Worm (Caenorhabditis elegans) whole organism, L3 larva: ENCODE results near the gene wrt-5.
A peak's percentile ranks its signal among the peaks of the same experiment; 100 is the strongest.

Experiments used
- ZK546.5 ChIP-seq: sonication (generic microtip); optimal IDR thresholded peaks from 2 replicates; lab custom pipeline; 2017; ENCODE audit warnings: missing biosample characterization, missing genetic modification characterization
- aly-2 ChIP-seq: fragments of 150-350 bp; optimal IDR thresholded peaks from 2 replicates; lab custom pipeline; 2014; ENCODE audit warnings: missing biosample characterization, missing genetic modification characterization
- ama-1 ChIP-seq: fragments of 150-350 bp; optimal IDR thresholded peaks from 2 replicates; lab custom pipeline; 2018
- ceh-16 ChIP-seq: sonication (generic microtip); optimal IDR thresholded peaks from 2 replicates; lab custom pipeline; 2017; ENCODE audit warnings: missing biosample characterization, missing genetic modification characterization
- ceh-28 ChIP-seq: fragments of 150-350 bp; optimal IDR thresholded peaks from 2 replicates; lab custom pipeline; 2014; ENCODE audit warnings: missing biosample characterization, missing genetic modification reagents, missing genetic modification characterization
- ceh-82 ChIP-seq: fragments of 150-350 bp; optimal IDR thresholded peaks from 2 replicates; lab custom pipeline; 2014; ENCODE audit warnings: missing biosample characterization, missing genetic modification characterization
- ceh-9 ChIP-seq: sonication (generic microtip); optimal IDR thresholded peaks from 2 replicates; lab custom pipeline; 2018; ENCODE audit warnings: missing biosample characterization, missing genetic modification characterization
- daf-12 ChIP-seq: fragments of 150-350 bp; optimal IDR thresholded peaks from 2 replicates; lab custom pipeline; 2014; ENCODE audit warnings: missing biosample characterization, missing genetic modification reagents, missing genetic modification characterization
- egl-5 ChIP-seq: fragments of 150-350 bp; optimal IDR thresholded peaks from 2 replicates; lab custom pipeline; 2017; ENCODE audit warnings: missing biosample characterization, missing genetic modification reagents, missing genetic modification characterization, inconsistent platforms
- elt-2 ChIP-seq: sonication (generic microtip); optimal IDR thresholded peaks from 2 replicates; lab custom pipeline; 2016; ENCODE audit warnings: missing genetic modification reagents, mild to moderate bottlenecking, missing genetic modification characterization, missing compliant biosample characterization
- elt-3 ChIP-seq, 3 experiments: fragments of 150-350 bp in 1 of 3; sonication (generic microtip) in 2 of 3; optimal IDR thresholded peaks; 2 replicates in 2 of 3; 4 replicates in 1 of 3; lab custom pipeline; 2014 to 2017; ENCODE audit warnings: missing biosample characterization in 3 of 3, missing genetic modification characterization in 3 of 3
- eor-1 ChIP-seq, 2 experiments: fragments of 150-350 bp; optimal IDR thresholded peaks; 2 replicates each; lab custom pipeline; 2014 to 2018; ENCODE audit warnings: missing biosample characterization in 2 of 2, missing genetic modification characterization in 2 of 2
- fkh-10 ChIP-seq: sonication (generic microtip); optimal IDR thresholded peaks from 2 replicates; lab custom pipeline; 2017; ENCODE audit warnings: missing biosample characterization, missing genetic modification reagents, missing genetic modification characterization
- fkh-2 ChIP-seq: fragments of 150-350 bp; optimal IDR thresholded peaks from 2 replicates; lab custom pipeline; 2014; ENCODE audit warnings: missing biosample characterization, missing genetic modification reagents, missing genetic modification characterization
- fos-1 ChIP-seq: fragments of 150-350 bp; optimal IDR thresholded peaks from 2 replicates; lab custom pipeline; 2014; ENCODE audit warnings: missing biosample characterization, missing genetic modification characterization
- hmg-11 ChIP-seq: sonication (generic microtip); optimal IDR thresholded peaks from 2 replicates; lab custom pipeline; 2016; ENCODE audit warnings: missing genetic modification characterization, missing compliant biosample characterization
- lin-15B ChIP-seq: fragments of 150-350 bp; optimal IDR thresholded peaks from 2 replicates; lab custom pipeline; 2014; ENCODE audit warnings: missing biosample characterization, missing genetic modification characterization
- lin-39 ChIP-seq: fragments of 150-350 bp; optimal IDR thresholded peaks from 2 replicates; lab custom pipeline; 2018; ENCODE audit warnings: missing biosample characterization, missing genetic modification reagents, missing genetic modification characterization
- lsy-12 ChIP-seq: sonication (generic microtip); optimal IDR thresholded peaks from 2 replicates; lab custom pipeline; 2016; ENCODE audit warnings: mild to moderate bottlenecking, missing genetic modification characterization, missing compliant biosample characterization
- mdl-1 ChIP-seq: fragments of 150-350 bp; optimal IDR thresholded peaks from 2 replicates; lab custom pipeline; 2014; ENCODE audit warnings: missing biosample characterization, missing genetic modification characterization
- mml-1 ChIP-seq: fragments of 150-350 bp; sonication (generic microtip); optimal IDR thresholded peaks from 3 replicates; lab custom pipeline; 2014; ENCODE audit warnings: missing biosample characterization, missing genetic modification characterization
- nfya-1 ChIP-seq: sonication (generic microtip); optimal IDR thresholded peaks from 2 replicates; lab custom pipeline; 2017; ENCODE audit warnings: missing genetic modification characterization, mild to moderate bottlenecking, missing compliant biosample characterization, antibody characterized with exemption, moderate library complexity; ENCODE audit not compliant: insufficient read depth
- nhr-11 ChIP-seq: fragments of 150-350 bp; optimal IDR thresholded peaks from 2 replicates; lab custom pipeline; 2014; ENCODE audit warnings: missing biosample characterization, missing genetic modification characterization
- nhr-12 ChIP-seq: fragments of 150-350 bp; optimal IDR thresholded peaks from 2 replicates; lab custom pipeline; 2014; ENCODE audit warnings: missing biosample characterization, missing genetic modification characterization
- nhr-23 ChIP-seq: fragments of 150-350 bp; optimal IDR thresholded peaks from 2 replicates; lab custom pipeline; 2014; ENCODE audit warnings: missing biosample characterization, missing genetic modification reagents, missing genetic modification characterization
- nhr-28 ChIP-seq: fragments of 150-350 bp; optimal IDR thresholded peaks from 2 replicates; lab custom pipeline; 2014; ENCODE audit warnings: missing biosample characterization, missing genetic modification characterization
- nhr-67 ChIP-seq: fragments of 150-350 bp; optimal IDR thresholded peaks from 2 replicates; lab custom pipeline; 2014; ENCODE audit warnings: missing biosample characterization, missing genetic modification characterization
- nhr-76 ChIP-seq: fragments of 150-350 bp; sonication (generic microtip); optimal IDR thresholded peaks from 5 replicates; lab custom pipeline; 2014; ENCODE audit warnings: missing biosample characterization, missing genetic modification characterization
- nhr-77 ChIP-seq: fragments of 150-350 bp; optimal IDR thresholded peaks from 2 replicates; lab custom pipeline; 2014; ENCODE audit warnings: missing biosample characterization, missing genetic modification characterization
- pha-4 ChIP-seq: fragments of 150-350 bp; optimal IDR thresholded peaks from 2 replicates; lab custom pipeline; 2014; ENCODE audit warnings: missing biosample characterization, missing genetic modification reagents, missing genetic modification characterization
- pqm-1 ChIP-seq: fragments of 150-350 bp; optimal IDR thresholded peaks from 2 replicates; lab custom pipeline; 2017; ENCODE audit warnings: missing biosample characterization, missing genetic modification characterization, inconsistent platforms
- sea-2 ChIP-seq: fragments of 150-350 bp; sonication (generic microtip); optimal IDR thresholded peaks from 4 replicates; lab custom pipeline; 2014; ENCODE audit warnings: missing biosample characterization, missing genetic modification reagents, missing genetic modification characterization
- snpc-4 ChIP-seq: fragments of 150-350 bp; optimal IDR thresholded peaks from 2 replicates; lab custom pipeline; 2014; ENCODE audit warnings: missing biosample characterization, missing genetic modification characterization
- tbx-2 ChIP-seq: sonication (generic microtip); optimal IDR thresholded peaks from 2 replicates; lab custom pipeline; 2016; ENCODE audit warnings: mild to moderate bottlenecking, missing genetic modification characterization, missing compliant biosample characterization
- unc-62 ChIP-seq: fragments of 150-350 bp; sonication (generic microtip); optimal IDR thresholded peaks from 4 replicates; lab custom pipeline; 2014; ENCODE audit warnings: missing biosample characterization, missing genetic modification reagents, missing genetic modification characterization
- zag-1 ChIP-seq: fragments of 150-350 bp; optimal IDR thresholded peaks from 2 replicates; lab custom pipeline; 2014; ENCODE audit warnings: missing biosample characterization, missing genetic modification characterization
- ztf-11 ChIP-seq: fragments of 150-350 bp; optimal IDR thresholded peaks from 2 replicates; lab custom pipeline; 2014; ENCODE audit warnings: missing biosample characterization, missing genetic modification characterization
- ztf-4 ChIP-seq: fragments of 150-350 bp; optimal IDR thresholded peaks from 2 replicates; lab custom pipeline; 2014; ENCODE audit warnings: missing biosample characterization, missing genetic modification characterization

The wrt-5 gene

ce11 chrIV:4047628-4048027, 3.8 kb downstream of the wrt-5 start:
- TF ChIP-seq fos-1 (no peak), ceh-16 (no peak), fkh-2 (no peak), ama-1 (no peak), ceh-28 (tag; lab: Kevin White, UChicago) (no peak), fkh-10 (GFP tag; lab: Kevin White, UChicago) (no peak), zag-1 (tag; lab: Kevin White, UChicago) (no peak), eor-1 (tag; optimal IDR thresholded peaks at IDR 0.05; lab: Kevin White, UChicago) (no peak), aly-2 (no peak), lin-15B (tag; lab: Kevin White, UChicago) (no peak), ceh-9 (tag; lab: Kevin White, UChicago) (no peak), hmg-11 (tag; lab: Kevin White, UChicago) (no peak)

- TF ChIP-seq lin-15B (tag; lab: Kevin White, UChicago) (peak; percentile 19), unc-62 (no peak), pha-4 (peak; percentile 39), nfya-1 (peak; percentile 35), nhr-23 (tag; lab: Kevin White, UChicago) (peak; percentile 10), snpc-4 (tag; lab: Kevin White, UChicago) (peak; percentile 35)
Observed at ce11 chrIV:4042274-4042673, 9.2 kb downstream of the wrt-5 start, which contains the start of gene cdc-73. cdc-73 (plus strand) TSS chrIV:4042575.

- TF ChIP-seq mml-1 (tag; lab: Kevin White, UChicago) = no peak
- no peak for TF ChIP-seq nhr-76
- no peak for TF ChIP-seq ztf-4
- no peak for TF ChIP-seq lsy-12 (tag; lab: Kevin White, UChicago)
- no peak for TF ChIP-seq ZK546.5
Observed at ce11 chrIV:4041006-4041405, 10.4 kb downstream of the wrt-5 start.

- no peak for TF ChIP-seq ztf-4
- TF ChIP-seq mdl-1 (tag; lab: Kevin White, UChicago) = no peak
- no peak for TF ChIP-seq daf-12 (tag; lab: Kevin White, UChicago)
- no peak for TF ChIP-seq ceh-28 (tag; lab: Kevin White, UChicago)
- no peak for TF ChIP-seq nhr-67 (tag; lab: Kevin White, UChicago)
Observed at ce11 chrIV:4039984-4040383, 11.5 kb downstream of the wrt-5 start, which contains the start of gene F35F11.2. F35F11.2 (plus strand) TSS chrIV:4040284.

- TF ChIP-seq fkh-10 (GFP tag; lab: Kevin White, UChicago) (peak; percentile 23), zag-1 (tag; lab: Kevin White, UChicago) (no peak), ZK546.5 (no peak), ztf-4 (no peak), ztf-11 (no peak), nhr-11 (tag; lab: Kevin White, UChicago) (no peak), lin-15B (tag; lab: Kevin White, UChicago) (peak; percentile 41), nhr-28 (no peak), ama-1 (no peak), aly-2 (no peak), pqm-1 (tag; lab: Kevin White, UChicago) (no peak), mml-1 (tag; lab: Kevin White, UChicago) (no peak), fkh-2 (no peak), lin-39 (tag; lab: Kevin White, UChicago) (peak; percentile 79), nhr-23 (tag; lab: Kevin White, UChicago) (no peak), ceh-82 (no peak), pha-4 (peak; percentile 22), nfya-1 (peak; percentile 73), tbx-2 (tag; lab: Kevin White, UChicago) (peak; percentile 29), eor-1 (tag; optimal IDR thresholded peaks at IDR 0.05; lab: Kevin White, UChicago) (no peak), elt-2 (tag; lab: Kevin White, UChicago) (peak; percentile 44), sea-2 (no peak), elt-3 (tag; optimal IDR thresholded peaks at IDR 0.05; lab: Kevin White, UChicago) (no peak), nhr-12 (no peak), egl-5 (no peak), ceh-16 (no peak), hmg-11 (tag; lab: Kevin White, UChicago) (peak; percentile 54), fos-1 (no peak), nhr-77 (tag; lab: Kevin White, UChicago) (no peak), ceh-9 (tag; lab: Kevin White, UChicago) (no peak), unc-62 (no peak)
Observed at ce11 chrIV:4034883-4035282, 16.6 kb downstream of the wrt-5 start, which contains the start of gene hlh-30. hlh-30 (minus strand) TSS chrIV:4034951.
